Worm (Caenorhabditis elegans): ENCODE measurements around the gene rpl-32.

- TF ChIP-seq ceh-9 (tag; optimal IDR thresholded peaks at IDR 0.05), result no peak
- TF ChIP-seq hmg-11 (tag; optimal IDR thresholded peaks at IDR 0.05), result no peak
- no peak for TF ChIP-seq nhr-237 (tag; optimal IDR thresholded peaks at IDR 0.05)
- no peak for TF ChIP-seq lin-39 (tag; optimal IDR thresholded peaks at IDR 0.05)
- TF ChIP-seq pha-4 (tag; optimal IDR thresholded peaks at IDR 0.05), result no peak
- TF ChIP-seq ceh-82 (tag; optimal IDR thresholded peaks at IDR 0.05), result no peak
- no peak for TF ChIP-seq ama-1 (optimal IDR thresholded peaks at IDR 0.05)
- TF ChIP-seq fos-1 (tag; optimal IDR thresholded peaks at IDR 0.05), result no peak
- TF ChIP-seq elt-2 (tag; optimal IDR thresholded peaks at IDR 0.05), result no peak
- no peak for TF ChIP-seq nhr-23 (tag; optimal IDR thresholded peaks at IDR 0.05)
- no peak for TF ChIP-seq mdl-1 (tag; optimal IDR thresholded peaks at IDR 0.05)
Observed at ce11 chrII:9078351-9078750, 21.5 kb upstream of the rpl-32 start.
